Worm (Caenorhabditis elegans): ENCODE results near the gene pix-1.

pix-1 gene

DNA sequence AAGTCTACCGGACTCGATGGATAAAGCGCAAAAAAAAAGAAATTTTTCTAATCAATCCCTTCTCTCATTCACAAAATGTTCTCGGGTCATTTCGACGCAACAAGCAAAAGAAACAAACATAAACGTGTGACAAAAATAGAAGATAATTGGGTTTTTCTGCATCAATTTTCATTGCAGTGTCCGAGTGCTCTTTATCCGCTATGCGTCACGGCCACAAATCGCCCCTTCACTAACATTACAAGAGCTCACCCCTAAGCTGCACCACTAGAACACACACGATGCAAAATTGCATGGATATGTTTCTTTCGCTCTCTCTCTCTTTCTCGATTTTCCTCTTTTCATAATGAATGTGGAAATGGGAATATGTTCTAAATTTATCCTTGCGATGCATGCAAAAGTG is 30.9 kb upstream of the pix-1 start:
- TF ChIP-seq ceh-63 (GFP tag; optimal IDR thresholded peaks at IDR 0.05) = peak; percentile 40
- TF ChIP-seq fkh-8 (tag; optimal IDR thresholded peaks at IDR 0.05) = peak; percentile 25
- TF ChIP-seq xbp-1 (tag; optimal IDR thresholded peaks at IDR 0.05) = no peak
- TF ChIP-seq lin-14 (GFP tag; optimal IDR thresholded peaks at IDR 0.05) = peak; percentile 56
- TF ChIP-seq unc-130 (tag; optimal IDR thresholded peaks at IDR 0.05) = no peak
- TF ChIP-seq sup-37 (GFP tag; optimal IDR thresholded peaks at IDR 0.05) = no peak
- TF ChIP-seq dsc-1 (tag; optimal IDR thresholded peaks at IDR 0.05) = peak; percentile 65

DNA sequence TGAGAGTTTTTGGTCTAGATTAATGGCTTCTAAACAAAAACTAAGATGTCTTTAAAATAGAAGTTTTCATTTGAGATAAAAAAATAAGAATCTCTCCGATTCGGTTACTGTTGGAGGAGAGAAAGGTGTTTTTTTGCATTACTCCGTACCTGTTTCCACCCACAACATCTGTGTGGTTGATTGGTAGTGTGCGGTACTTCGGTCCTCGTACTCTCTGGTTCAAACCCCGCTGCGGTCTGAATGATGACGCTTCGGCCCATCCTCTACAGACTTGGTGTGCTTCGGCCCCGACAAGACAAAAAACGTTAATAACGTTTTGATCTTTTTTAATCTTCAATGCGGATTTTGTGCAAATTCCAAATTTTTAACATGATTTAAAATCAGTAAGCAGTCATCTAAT is 29.6 kb upstream of the pix-1 start:
- TF ChIP-seq tbx-2 (tag; optimal IDR thresholded peaks at IDR 0.05) (no peak), aly-2 (tag; optimal IDR thresholded peaks at IDR 0.05) (no peak), unc-130 (tag; optimal IDR thresholded peaks at IDR 0.05) (no peak), Y116A8C.19 (tag; optimal IDR thresholded peaks at IDR 0.05; ENCODE audit: borderline replicate concordance) (no peak), lsy-2 (tag; optimal IDR thresholded peaks at IDR 0.05) (no peak), blmp-1 (tag; optimal IDR thresholded peaks at IDR 0.05) (no peak), fos-1 (tag; optimal IDR thresholded peaks at IDR 0.05) (no peak), snpc-4 (tag; optimal IDR thresholded peaks at IDR 0.05) (no peak), snu-23 (GFP tag; optimal IDR thresholded peaks at IDR 0.05) (no peak), zip-4 (GFP tag; optimal IDR thresholded peaks at IDR 0.05) (no peak), jun-1 (tag; optimal IDR thresholded peaks at IDR 0.05) (no peak), unc-86 (tag; optimal IDR thresholded peaks at IDR 0.05) (no peak), nhr-11 (tag; optimal IDR thresholded peaks at IDR 0.05) (no peak)

DNA sequence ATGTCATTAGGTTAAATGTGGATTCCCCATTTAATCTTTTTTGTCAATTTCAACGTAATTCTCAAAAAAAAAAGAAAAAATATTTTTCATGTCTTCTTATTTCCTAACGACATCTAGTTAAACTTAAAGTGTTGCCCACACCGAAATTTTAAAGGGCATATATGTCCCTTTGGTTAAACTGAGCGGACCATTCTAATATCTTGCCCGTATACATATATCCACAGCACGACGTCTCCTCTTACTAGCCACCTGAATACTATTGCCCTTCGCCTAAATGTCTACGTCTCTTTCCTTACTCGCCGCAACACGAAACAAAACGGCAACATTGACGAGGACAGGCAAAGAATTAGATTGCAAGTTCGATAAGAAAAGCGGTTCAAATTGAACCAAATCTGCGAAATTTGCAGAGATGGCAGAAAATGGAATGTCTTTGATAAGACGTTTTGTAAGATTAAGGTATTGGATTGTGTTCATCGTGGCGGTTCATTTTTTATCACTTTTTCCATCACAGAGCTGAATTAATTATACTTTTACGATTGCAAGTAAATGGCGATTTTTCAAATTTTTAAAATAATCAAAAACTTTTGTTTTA is 26.4 kb upstream of the pix-1 start:
- TF ChIP-seq nhr-19 (GFP tag; conservative IDR thresholded peaks at IDR 0.05) (peak; percentile 99), lin-13 (GFP tag; optimal IDR thresholded peaks at IDR 0.05) (peak; percentile 98), fos-1 (tag; optimal IDR thresholded peaks at IDR 0.05) (peak; percentile 100), nhr-20 (tag; optimal IDR thresholded peaks at IDR 0.05) (peak; percentile 99), vab-15 (tag; optimal IDR thresholded peaks at IDR 0.05) (peak; percentile 73), ceh-8 (GFP tag; optimal IDR thresholded peaks at IDR 0.05) (peak; percentile 99), nhr-84 (tag; optimal IDR thresholded peaks at IDR 0.05) (peak; percentile 83), grh-1 (GFP tag; IDR thresholded peaks at IDR 0.05) (peak; percentile 97), unc-98 (GFP tag; IDR thresholded peaks at IDR 0.05) (peak; percentile 94), ets-5 (GFP tag; IDR thresholded peaks at IDR 0.05) (peak; percentile 95; the same call in 1 of the 2 replicates), unc-130 (tag; optimal IDR thresholded peaks at IDR 0.05) (peak; percentile 99), pag-3 (tag; optimal IDR thresholded peaks at IDR 0.05; ENCODE audit: borderline replicate concordance, insufficient read depth) (no peak), ceh-82 (tag; optimal IDR thresholded peaks at IDR 0.05) (peak; percentile 98 to 100 (median 99)), mdl-1 (tag; optimal IDR thresholded peaks at IDR 0.05) (peak; percentile 21 to 96), ces-1 (GFP tag; optimal IDR thresholded peaks at IDR 0.05) (peak; percentile 84), unc-30 (tag; optimal IDR thresholded peaks at IDR 0.05) (peak; percentile 72), ceh-88 (GFP tag; IDR thresholded peaks at IDR 0.05) (peak; percentile 98), zip-4 (GFP tag; optimal IDR thresholded peaks at IDR 0.05) (peak; percentile 96), pax-3 (tag; optimal IDR thresholded peaks at IDR 0.05) (peak; percentile 96), nhr-77 (tag; optimal IDR thresholded peaks at IDR 0.05) (peak; percentile 99), nhr-237 (tag; optimal IDR thresholded peaks at IDR 0.05) (peak; percentile 97), efl-1 (optimal IDR thresholded peaks at IDR 0.05) (peak; percentile 88 to 94), efl-1 (GFP tag; optimal IDR thresholded peaks at IDR 0.05 in 1 of 2) (peak; percentile 47 to 98), lin-39 (tag; optimal IDR thresholded peaks at IDR 0.05) (peak; percentile 100), lin-15B (tag; optimal IDR thresholded peaks at IDR 0.05) (peak; percentile 51), Y116A8C.19 (tag; optimal IDR thresholded peaks at IDR 0.05; ENCODE audit: borderline replicate concordance) (no peak), lir-3 (tag; optimal IDR thresholded peaks at IDR 0.05; ENCODE audit: poor library complexity) (peak; percentile 96), zag-1 (tag; optimal IDR thresholded peaks at IDR 0.05) (peak; percentile 95), ztf-11 (tag; optimal IDR thresholded peaks at IDR 0.05) (peak; percentile 93 to 97), pqm-1 (tag; optimal IDR thresholded peaks at IDR 0.05) (peak; percentile 36), irx-1 (tag; optimal IDR thresholded peaks at IDR 0.05) (peak; percentile 100), snu-23 (GFP tag; optimal IDR thresholded peaks at IDR 0.05) (peak; percentile 100), lin-35 (GFP tag; optimal IDR thresholded peaks at IDR 0.05) (peak; percentile 82 to 94), hlh-4 (tag; optimal IDR thresholded peaks at IDR 0.05) (peak; percentile 74), nhr-47 (tag; optimal IDR thresholded peaks at IDR 0.05) (peak; percentile 100)

All from whole organism, L1 larva.